Worm (Caenorhabditis elegans) whole organism, early embryonic: Measurements from ENCODE around the gene str-48.

Source experiments
- ama-1 ChIP-seq: fragments of 150-350 bp; optimal IDR thresholded peaks from 2 replicates; lab custom pipeline; 2014
- sea-1 ChIP-seq: fragments of 200-800 bp; sonication (Bioruptor generic); conservative IDR thresholded peaks from 2 replicates; pipeline ENCODE4 v1.3.6; 2022; ENCODE audit warnings: missing genetic modification characterization, missing compliant biosample characterization

ce11 chrIV:7131780-7132179 is 10.0 kb downstream of the str-48 start, which contains the start of gene grsp-3:
- TF ChIP-seq ama-1 (lab: Kevin White, UChicago): no peak
- no peak for TF ChIP-seq sea-1
